Worm (Caenorhabditis elegans): Measurements from ENCODE around the gene polq-1.

The polq-1 gene

DNA sequence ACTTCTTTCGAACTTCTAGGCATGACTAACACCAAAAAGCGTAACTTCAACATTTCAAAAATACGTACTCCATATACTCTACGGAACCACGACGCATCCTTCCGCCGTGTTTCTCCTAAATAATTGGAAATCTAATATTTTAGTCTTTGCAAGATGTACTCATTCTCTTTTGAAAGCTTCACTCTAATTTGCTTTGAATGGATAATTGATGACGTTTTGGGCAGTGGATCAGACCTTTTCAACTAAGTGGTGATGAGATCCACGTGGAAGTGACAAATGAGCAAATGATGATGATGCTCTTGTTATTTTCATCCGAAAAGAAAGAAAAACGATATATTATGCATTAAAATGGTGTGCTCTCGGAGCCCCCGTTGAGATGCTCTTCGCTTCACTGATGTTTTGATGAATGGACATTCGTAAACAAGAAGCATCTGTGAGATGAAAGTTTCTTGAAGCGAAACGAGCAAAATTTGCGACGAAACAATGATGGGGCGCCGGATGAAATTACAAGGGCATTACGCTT, 21.6 kb upstream of the polq-1 start:
- TF ChIP-seq unc-55 (GFP tag; optimal IDR thresholded peaks at IDR 0.05) (peak; percentile 3), ztf-11 (tag; optimal IDR thresholded peaks at IDR 0.05) (no peak), crh-2 (tag; optimal IDR thresholded peaks at IDR 0.05) (peak; percentile 4), zag-1 (tag; optimal IDR thresholded peaks at IDR 0.05) (peak; percentile 18)

DNA sequence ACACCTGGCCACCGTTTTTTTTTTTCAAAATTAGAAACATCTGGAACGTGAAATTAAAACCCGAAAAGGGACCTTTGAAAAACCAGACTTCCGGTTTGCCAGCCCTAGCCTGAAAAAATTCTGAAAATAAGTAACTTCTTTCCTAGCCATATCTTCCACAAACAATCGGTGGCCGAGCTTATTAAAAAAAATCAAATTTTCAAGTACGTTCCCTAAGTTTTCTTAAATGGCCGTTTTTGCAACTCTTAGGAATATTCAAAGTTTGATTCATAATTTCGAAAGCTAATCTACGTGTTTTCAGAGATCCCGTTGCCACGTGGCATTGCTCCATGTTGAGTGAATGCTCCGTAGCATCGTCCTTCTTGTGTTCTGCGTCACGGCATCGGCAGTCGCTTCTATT, 20.7 kb upstream of the polq-1 start, which contains the start of gene R12B2.8:
TSS of gene R12B2.8 (plus strand) at position 301 of the 400 bp plus-strand sequence.
- TF ChIP-seq lsy-2 (tag; optimal IDR thresholded peaks at IDR 0.05) (no peak), lin-39 (tag; optimal IDR thresholded peaks at IDR 0.05) (no peak), nhr-12 (tag; optimal IDR thresholded peaks at IDR 0.05) (no peak), ztf-4 (tag; optimal IDR thresholded peaks at IDR 0.05) (no peak), sma-9 (GFP tag; optimal IDR thresholded peaks at IDR 0.05) (no peak), sma-9 (tag; optimal IDR thresholded peaks at IDR 0.05) (no peak), mab-5 (tag; optimal IDR thresholded peaks at IDR 0.05) (no peak), C34F6.9 (tag; optimal IDR thresholded peaks at IDR 0.05) (no peak), nhr-23 (tag; optimal IDR thresholded peaks at IDR 0.05) (no peak), blmp-1 (tag; optimal IDR thresholded peaks at IDR 0.05; ENCODE audit: insufficient read depth) (no peak), unc-55 (GFP tag; optimal IDR thresholded peaks at IDR 0.05) (no peak), elt-1 (tag; optimal IDR thresholded peaks at IDR 0.05) (no peak)

DNA sequence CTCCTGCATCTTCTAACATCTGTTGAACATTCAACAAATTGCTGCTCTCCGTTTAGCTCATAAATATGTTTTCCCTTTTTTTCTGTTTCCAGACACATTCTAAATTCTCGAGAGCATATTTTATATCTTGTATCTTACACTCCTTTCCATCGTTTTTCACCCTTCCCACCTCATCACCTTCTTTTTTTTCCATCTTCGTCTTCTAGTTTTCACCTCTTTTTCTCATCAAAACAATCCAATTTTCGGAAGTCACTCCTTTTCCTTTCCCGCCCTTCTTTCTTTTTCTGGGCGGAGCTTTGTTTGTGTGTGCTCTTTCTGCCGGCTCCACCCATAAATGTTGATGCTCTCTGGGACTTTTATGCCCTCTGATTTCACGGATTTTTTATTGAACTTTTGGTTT, 19.9 kb upstream of the polq-1 start:
- no peak for TF ChIP-seq ZK546.5 (tag; optimal IDR thresholded peaks at IDR 0.05)
- TF ChIP-seq R02D3.7 (tag; optimal IDR thresholded peaks at IDR 0.05): no peak
- TF ChIP-seq crh-2 (tag; optimal IDR thresholded peaks at IDR 0.05): no peak
- no peak for TF ChIP-seq nhr-237 (tag; optimal IDR thresholded peaks at IDR 0.05)
- no peak for TF ChIP-seq nhr-23 (tag; optimal IDR thresholded peaks at IDR 0.05)
- no peak for TF ChIP-seq unc-55 (GFP tag; optimal IDR thresholded peaks at IDR 0.05)
- TF ChIP-seq lin-13 (GFP tag; optimal IDR thresholded peaks at IDR 0.05): no peak
- TF ChIP-seq alr-1 (tag; optimal IDR thresholded peaks at IDR 0.05): no peak
- TF ChIP-seq Y55F3AM.14 (GFP tag; optimal IDR thresholded peaks at IDR 0.05): no peak
- TF ChIP-seq ama-1 (optimal IDR thresholded peaks at IDR 0.05): no peak
- no peak for TF ChIP-seq elt-1 (tag; optimal IDR thresholded peaks at IDR 0.05)
- TF ChIP-seq mbf-1 (tag; optimal IDR thresholded peaks at IDR 0.05): no peak
- no peak for TF ChIP-seq snpc-4 (tag; optimal IDR thresholded peaks at IDR 0.05)
- TF ChIP-seq nhr-12 (tag; optimal IDR thresholded peaks at IDR 0.05): no peak
- TF ChIP-seq aly-2 (tag; optimal IDR thresholded peaks at IDR 0.05): no peak
- TF ChIP-seq C34F6.9 (tag; optimal IDR thresholded peaks at IDR 0.05): no peak
- TF ChIP-seq lsy-2 (tag; optimal IDR thresholded peaks at IDR 0.05): no peak
- no peak for TF ChIP-seq ztf-1 (GFP tag; conservative IDR thresholded peaks at IDR 0.05)

DNA sequence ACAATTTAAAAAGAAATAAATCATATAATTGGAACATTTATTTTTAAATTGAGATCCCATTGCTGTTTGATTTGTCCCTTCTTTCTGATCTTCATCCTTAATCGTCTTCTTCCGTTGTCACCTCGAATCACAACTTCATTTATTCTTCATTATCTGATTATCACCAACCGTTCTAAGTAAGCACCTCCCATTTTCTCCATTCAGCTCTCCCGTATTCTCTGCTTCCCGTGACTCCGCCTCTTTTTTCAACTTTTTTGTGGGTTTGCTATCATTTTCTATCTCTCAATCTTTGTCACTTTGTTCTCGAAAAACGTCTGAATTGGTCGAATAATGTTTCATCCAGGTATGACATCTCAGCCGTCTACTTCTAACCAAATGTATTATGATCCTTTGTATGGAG, 13.0 kb upstream of the polq-1 start, which contains the start of gene sma-4:
TSS of gene sma-4 (plus strand) at position 301 of the 400 bp plus-strand sequence.
- no peak for TF ChIP-seq nhr-23 (tag; optimal IDR thresholded peaks at IDR 0.05)

DNA sequence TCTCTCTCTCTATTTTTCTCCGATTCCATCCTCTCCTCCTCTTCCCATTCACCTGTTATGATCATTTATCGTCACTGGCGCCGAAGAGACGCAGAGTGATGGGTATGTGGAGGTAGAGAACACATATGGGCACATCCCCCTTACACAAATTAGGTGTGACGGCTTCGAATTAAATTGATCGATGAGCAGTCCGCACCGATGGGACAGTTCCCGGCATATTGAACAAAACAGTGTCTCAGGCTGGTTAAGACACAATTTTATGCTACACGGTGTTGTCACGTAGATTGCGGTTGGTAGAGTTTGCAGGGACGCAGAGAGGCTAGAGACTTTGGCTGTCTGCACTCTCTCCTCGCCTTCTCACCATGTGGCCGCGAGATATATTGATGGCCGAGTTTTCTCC, 11.8 kb upstream of the polq-1 start, which contains the start of gene R12B2.7:
TSS of gene R12B2.7 (plus strand) at position 247 of the 400 bp plus-strand sequence.
- TF ChIP-seq sma-9 (GFP tag; optimal IDR thresholded peaks at IDR 0.05): peak; percentile 48
- TF ChIP-seq sma-9 (tag; optimal IDR thresholded peaks at IDR 0.05): no peak
- peak; percentile 11 for TF ChIP-seq F13H6.1 (tag; optimal IDR thresholded peaks at IDR 0.05)
- TF ChIP-seq nhr-25 (tag; optimal IDR thresholded peaks at IDR 0.05): peak; percentile 6
- TF ChIP-seq mbf-1 (tag; optimal IDR thresholded peaks at IDR 0.05): no peak
- peak; percentile 15 for TF ChIP-seq nhr-21 (tag; optimal IDR thresholded peaks at IDR 0.05)
- TF ChIP-seq nhr-12 (tag; optimal IDR thresholded peaks at IDR 0.05): no peak
- peak; percentile 34 for TF ChIP-seq sma-3 (GFP tag; optimal IDR thresholded peaks at IDR 0.05)

DNA sequence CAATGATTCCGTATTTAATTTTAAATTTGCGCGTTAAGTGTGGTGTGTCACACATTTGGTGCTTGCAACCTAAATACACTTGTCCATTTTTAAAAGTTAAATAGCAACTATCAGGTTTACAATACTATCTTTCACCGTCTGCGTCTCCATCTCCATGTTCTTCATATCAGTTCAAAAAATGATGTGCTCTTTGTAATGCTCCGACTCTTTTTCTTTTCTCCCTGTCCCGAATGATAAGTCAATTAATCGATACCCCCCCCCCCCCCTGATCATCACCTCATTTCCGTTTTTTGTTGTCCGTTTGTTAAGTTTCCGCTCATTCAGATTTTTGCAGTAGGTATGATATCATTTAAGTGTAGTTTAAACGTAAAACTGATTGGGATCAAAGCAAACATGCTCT, 11.1 kb upstream of the polq-1 start:
- no peak for TF ChIP-seq nhr-12 (tag; optimal IDR thresholded peaks at IDR 0.05)
- TF ChIP-seq sma-9 (GFP tag; optimal IDR thresholded peaks at IDR 0.05): peak; percentile 64
- no peak for TF ChIP-seq sma-9 (tag; optimal IDR thresholded peaks at IDR 0.05)
- TF ChIP-seq fos-1 (tag; optimal IDR thresholded peaks at IDR 0.05): peak; percentile 25
